Fruit fly (Drosophila melanogaster) whole organism, pupa: ENCODE data around the gene CG8475.

Experiments
- CG12605 ChIP-seq: fragments of 200-800 bp; sonication (Bioruptor generic); IDR thresholded peaks from 2 replicates; pipeline ENCODE4 v1.3.6; 2022; ENCODE audit warnings: missing biosample characterization, missing genetic modification characterization
- CG14655 ChIP-seq: fragments of 200-800 bp; sonication (Bioruptor generic); optimal IDR thresholded peaks from 3 replicates; lab custom pipeline; 2017; ENCODE audit warnings: mild to moderate bottlenecking, missing biosample characterization, missing genetic modification reagents, missing genetic modification characterization
- CG15710 ChIP-seq: fragments of 200-800 bp; sonication (Bioruptor generic); optimal IDR thresholded peaks from 2 replicates; lab custom pipeline; 2018; ENCODE audit warnings: missing biosample characterization, mild to moderate bottlenecking, missing genetic modification characterization, moderate library complexity
- CG8301 ChIP-seq: fragments of 200-800 bp; sonication (Bioruptor generic); optimal IDR thresholded peaks from 2 replicates; lab custom pipeline; 2018; ENCODE audit warnings: missing biosample characterization, mild to moderate bottlenecking, missing genetic modification characterization
- EcR ChIP-seq: fragments of 200-800 bp; sonication (Bioruptor generic); optimal IDR thresholded peaks from 3 replicates; lab custom pipeline; 2019; ENCODE audit warnings: missing biosample characterization, missing genetic modification characterization, mild to moderate bottlenecking, moderate library complexity, missing genetic modification reagents
- Pif1B ChIP-seq: fragments of 200-800 bp; sonication (Bioruptor generic); optimal IDR thresholded peaks from 3 replicates; lab custom pipeline; 2016; ENCODE audit warnings: missing biosample characterization, missing genetic modification characterization
- fd96Ca ChIP-seq: fragments of 200-800 bp; sonication (Bioruptor generic); IDR thresholded peaks from 3 replicates; pipeline ENCODE4 v1.3.6; 2022; ENCODE audit warnings: missing biosample characterization, missing genetic modification characterization

- TF ChIP-seq CG15710 (tag; lab: Kevin White, UChicago) = no peak
- no peak for TF ChIP-seq fd96Ca (GFP tag; lab: Robert Waterston, UW)
- TF ChIP-seq CG12605 (GFP tag; lab: Robert Waterston, UW) = no peak
- TF ChIP-seq CG14655 (GFP tag; lab: Kevin White, UChicago) = no peak
- TF ChIP-seq EcR (GFP tag; lab: Kevin White, UChicago) = no peak
- no peak for TF ChIP-seq Pif1B (GFP tag; lab: Kevin White, UChicago)
- no peak for TF ChIP-seq CG8301 (tag; lab: Kevin White, UChicago)
These were observed 26.0 kb downstream of the CG8475 start for dm6 chr2L:8170600-8171182.
